Worm (Caenorhabditis elegans): Measurements from ENCODE around the gene E02C12.12.

E02C12.12 gene

DNA sequence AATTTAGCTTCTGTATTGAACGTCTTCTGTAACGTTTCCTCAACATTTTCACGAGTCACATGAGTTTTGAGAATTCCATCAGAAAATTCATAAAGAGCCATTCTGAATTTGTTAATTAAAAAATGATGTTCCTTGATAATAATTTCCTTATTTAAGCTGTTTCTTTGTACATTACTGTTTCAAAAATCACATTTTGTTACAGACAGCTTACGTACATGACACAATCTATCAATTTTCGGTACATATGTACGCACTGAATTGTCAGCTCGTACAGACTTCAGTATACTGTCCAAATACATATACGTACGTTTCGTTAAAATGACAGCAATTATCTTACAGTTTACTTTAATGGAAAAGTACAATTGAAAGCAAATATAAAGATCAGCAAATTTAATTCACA lies 5.7 kb downstream of the E02C12.12 start, which contains the start of gene E02C12.19:
Gene E02C12.19 (minus strand): TSS at position 101 of the 400 bp plus-strand sequence.
- TF ChIP-seq cog-1 (tag; optimal IDR thresholded peaks at IDR 0.05), result no peak
- no peak for TF ChIP-seq flt-1 (GFP tag; IDR thresholded peaks at IDR 0.05)
- no peak for TF ChIP-seq ztf-23 (GFP tag; IDR thresholded peaks at IDR 0.05)
- TF ChIP-seq ref-1 (GFP tag; conservative IDR thresholded peaks at IDR 0.05), result no peak
- TF ChIP-seq klf-2 (GFP tag; conservative IDR thresholded peaks at IDR 0.05), result no peak

DNA sequence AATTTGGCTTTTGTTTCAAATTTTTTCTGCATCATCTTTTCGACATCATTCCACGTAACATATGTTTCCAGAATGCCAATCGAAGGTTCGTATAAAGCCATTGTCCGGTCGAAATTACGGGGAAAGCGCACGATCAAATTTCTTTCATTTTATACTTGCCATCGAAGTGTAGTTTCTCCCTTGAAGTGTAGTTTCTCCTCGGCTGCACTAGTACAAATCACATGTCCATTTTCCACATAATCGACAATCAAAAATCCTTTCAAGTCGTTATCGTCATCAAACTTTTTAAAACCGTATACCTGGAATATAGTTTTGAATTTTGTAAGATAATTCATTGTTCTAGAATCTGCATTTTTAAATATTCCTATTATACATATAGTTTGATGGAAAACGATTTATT lies 6.7 kb downstream of the E02C12.12 start, which contains the start of gene E02C12.9:
Gene E02C12.9 (minus strand): TSS at position 101 of the 400 bp plus-strand sequence.
- TF ChIP-seq ztf-29 (GFP tag; IDR thresholded peaks at IDR 0.05) (no peak), tab-1 (GFP tag; IDR thresholded peaks at IDR 0.05) (no peak), cog-1 (tag; optimal IDR thresholded peaks at IDR 0.05) (no peak), T22C8.4 (GFP tag; IDR thresholded peaks at IDR 0.05) (no peak), med-1 (GFP tag; optimal IDR thresholded peaks at IDR 0.05; ENCODE audit: insufficient read depth) (no peak), flt-1 (GFP tag; IDR thresholded peaks at IDR 0.05) (no peak), ztf-23 (GFP tag; IDR thresholded peaks at IDR 0.05) (no peak), ref-1 (GFP tag; conservative IDR thresholded peaks at IDR 0.05) (no peak), klf-2 (GFP tag; conservative IDR thresholded peaks at IDR 0.05) (no peak)

DNA sequence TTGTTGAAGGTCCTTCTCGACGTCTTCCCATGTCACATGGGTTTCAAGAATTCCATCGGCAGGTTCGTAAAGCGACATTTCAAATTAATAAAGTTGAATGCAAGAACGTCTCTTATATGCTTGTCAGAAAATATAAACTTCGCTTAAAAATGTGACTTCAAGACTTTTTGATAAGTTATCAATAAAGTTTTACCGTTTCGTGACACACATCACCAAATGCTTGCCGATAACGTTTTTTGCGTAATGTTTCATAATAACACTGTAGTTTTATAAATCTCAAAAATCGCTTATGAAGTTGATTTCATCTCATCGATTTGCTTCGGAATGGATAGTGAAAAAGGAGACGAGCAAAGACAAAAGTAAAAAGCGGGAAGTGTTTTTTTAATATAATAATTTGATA lies 8.6 kb downstream of the E02C12.12 start, which contains the start of gene E02C12.8:
Gene E02C12.8 (minus strand): TSS at position 141 of the 400 bp plus-strand sequence.
- TF ChIP-seq tab-1 (GFP tag; IDR thresholded peaks at IDR 0.05) (no peak), klf-2 (GFP tag; conservative IDR thresholded peaks at IDR 0.05) (no peak), flt-1 (GFP tag; IDR thresholded peaks at IDR 0.05) (no peak), ztf-29 (GFP tag; IDR thresholded peaks at IDR 0.05) (no peak), T22C8.4 (GFP tag; IDR thresholded peaks at IDR 0.05) (no peak), ztf-23 (GFP tag; IDR thresholded peaks at IDR 0.05) (no peak), med-1 (GFP tag; optimal IDR thresholded peaks at IDR 0.05; ENCODE audit: insufficient read depth) (no peak), ref-1 (GFP tag; conservative IDR thresholded peaks at IDR 0.05) (no peak), cog-1 (tag; optimal IDR thresholded peaks at IDR 0.05) (no peak)

DNA sequence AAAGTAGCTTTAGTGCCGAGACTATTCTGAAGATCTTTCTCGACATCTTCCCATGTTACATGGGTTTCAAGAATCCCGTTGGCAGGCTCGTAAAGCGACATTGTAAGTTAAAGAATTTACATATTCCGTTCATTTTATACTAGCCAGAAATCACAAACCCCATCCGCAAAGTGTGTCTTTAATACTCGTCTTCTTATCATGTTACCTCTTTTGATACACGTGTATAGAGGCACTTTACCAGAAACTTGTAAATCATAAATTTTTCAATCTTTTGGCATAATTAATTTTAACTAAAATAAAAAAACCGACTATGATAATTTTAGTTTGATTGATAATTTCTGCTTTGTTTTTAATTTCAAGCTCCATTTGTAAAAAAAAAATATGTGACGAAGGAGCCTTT lies 11.1 kb downstream of the E02C12.12 start, which contains the start of gene E02C12.6:
Gene E02C12.6 (minus strand): TSS at position 101 of the 400 bp plus-strand sequence.
- TF ChIP-seq ztf-29 (GFP tag; IDR thresholded peaks at IDR 0.05), result no peak
- no peak for TF ChIP-seq med-1 (GFP tag; optimal IDR thresholded peaks at IDR 0.05; ENCODE audit: insufficient read depth)
- no peak for TF ChIP-seq klf-2 (GFP tag; conservative IDR thresholded peaks at IDR 0.05)
- TF ChIP-seq tab-1 (GFP tag; IDR thresholded peaks at IDR 0.05), result no peak
- TF ChIP-seq cog-1 (tag; optimal IDR thresholded peaks at IDR 0.05), result no peak
- TF ChIP-seq ref-1 (GFP tag; conservative IDR thresholded peaks at IDR 0.05), result no peak
- no peak for TF ChIP-seq ztf-23 (GFP tag; IDR thresholded peaks at IDR 0.05)
- no peak for TF ChIP-seq flt-1 (GFP tag; IDR thresholded peaks at IDR 0.05)
- TF ChIP-seq T22C8.4 (GFP tag; IDR thresholded peaks at IDR 0.05), result no peak

DNA sequence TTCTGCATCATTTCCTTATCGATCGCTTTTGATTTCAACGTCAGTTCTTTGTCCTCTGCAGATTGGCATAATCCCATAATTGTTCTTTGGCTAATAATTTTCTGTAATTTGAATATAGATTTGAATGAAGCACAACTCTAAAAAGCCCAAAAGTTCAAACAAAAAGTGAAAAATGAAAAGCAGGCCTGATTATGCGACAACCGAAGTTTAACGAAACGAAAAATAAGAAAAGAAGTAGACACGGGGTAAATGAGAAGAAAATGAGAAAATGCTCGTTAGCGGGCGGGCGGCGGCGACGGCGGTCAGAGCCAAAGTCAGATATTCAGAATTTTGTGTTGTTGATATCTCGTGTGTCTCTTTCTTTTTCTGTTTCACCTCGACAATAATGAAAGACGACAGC lies 22.4 kb downstream of the E02C12.12 start, which contains the start of gene gpa-3:
Gene gpa-3 (minus strand): TSS at position 101 of the 400 bp plus-strand sequence.
- TF ChIP-seq T22C8.4 (GFP tag; IDR thresholded peaks at IDR 0.05), result no peak
- TF ChIP-seq ztf-23 (GFP tag; IDR thresholded peaks at IDR 0.05), result no peak
- no peak for TF ChIP-seq cog-1 (tag; optimal IDR thresholded peaks at IDR 0.05)

DNA sequence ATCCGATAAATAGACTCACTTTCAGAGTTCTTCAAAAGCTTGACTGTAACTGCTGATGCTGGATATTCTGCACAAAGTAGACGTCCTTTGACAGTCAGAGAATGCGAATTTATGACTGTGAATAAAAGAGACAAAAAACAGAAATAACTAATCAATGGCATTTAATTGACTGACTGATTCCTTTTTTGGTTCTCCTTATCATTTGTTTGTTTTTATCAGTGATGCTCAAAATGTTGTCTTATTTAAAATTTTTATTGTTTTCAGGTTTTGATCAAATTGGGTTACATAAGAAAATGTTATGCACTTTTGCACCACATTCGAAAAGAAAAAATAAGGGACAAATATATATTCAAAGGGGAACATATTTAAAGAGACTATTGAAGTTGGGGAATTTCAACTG lies 25.8 kb downstream of the E02C12.12 start, which contains the start of gene ttr-49:
Gene ttr-49 (minus strand): TSS at position 171 of the 400 bp plus-strand sequence.
- no peak for TF ChIP-seq ztf-23 (GFP tag; IDR thresholded peaks at IDR 0.05)
- no peak for TF ChIP-seq flt-1 (GFP tag; IDR thresholded peaks at IDR 0.05)
- no peak for TF ChIP-seq med-1 (GFP tag; optimal IDR thresholded peaks at IDR 0.05; ENCODE audit: insufficient read depth)

DNA sequence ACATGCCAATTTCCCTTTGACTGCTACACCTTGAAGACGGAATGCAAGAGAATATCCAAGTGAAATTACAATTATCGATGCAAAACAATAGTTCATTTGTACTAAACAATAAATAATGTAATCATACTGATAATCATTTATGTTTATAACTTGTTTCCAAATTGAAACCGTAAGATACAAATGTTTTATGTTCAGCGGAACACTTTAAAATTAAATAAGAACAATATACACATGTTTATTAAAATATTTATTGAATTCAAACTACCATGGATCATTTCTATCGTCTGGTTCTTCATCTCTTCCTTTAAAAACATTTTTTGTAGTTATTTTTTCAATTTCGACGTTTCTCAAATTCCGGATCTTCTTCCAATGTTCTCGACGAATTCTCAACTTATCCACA lies 26.7 kb downstream of the E02C12.12 start, which contains the start of gene ttr-40:
Gene ttr-40 (minus strand): TSS at position 101 of the 400 bp plus-strand sequence.
- TF ChIP-seq klf-2 (GFP tag; conservative IDR thresholded peaks at IDR 0.05) (no peak), ztf-23 (GFP tag; IDR thresholded peaks at IDR 0.05) (no peak), tab-1 (GFP tag; IDR thresholded peaks at IDR 0.05) (no peak), ref-1 (GFP tag; conservative IDR thresholded peaks at IDR 0.05) (no peak), cog-1 (tag; optimal IDR thresholded peaks at IDR 0.05) (no peak), ztf-29 (GFP tag; IDR thresholded peaks at IDR 0.05) (no peak), T22C8.4 (GFP tag; IDR thresholded peaks at IDR 0.05) (no peak), med-1 (GFP tag; optimal IDR thresholded peaks at IDR 0.05; ENCODE audit: insufficient read depth) (no peak), flt-1 (GFP tag; IDR thresholded peaks at IDR 0.05) (no peak)

DNA sequence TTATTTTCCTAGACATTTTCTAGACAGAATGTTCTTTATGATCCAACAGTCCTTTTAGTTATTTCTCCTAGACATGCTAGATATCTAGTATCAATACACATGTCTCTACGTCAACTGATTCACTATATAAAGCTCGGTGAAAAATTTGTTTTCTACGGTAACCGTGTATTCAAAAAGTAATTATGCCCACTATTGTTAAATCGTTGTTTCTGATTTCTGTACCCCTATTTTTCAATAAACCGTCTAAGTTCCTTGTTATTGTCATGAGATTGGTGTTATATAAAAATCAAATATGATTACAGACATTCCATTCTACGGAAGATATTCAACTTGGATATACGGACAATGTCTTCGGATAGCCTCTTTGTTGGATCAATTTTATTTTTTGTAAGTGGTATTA lies 29.2 kb downstream of the E02C12.12 start, which contains the start of gene srx-46:
Gene srx-46 (plus strand): TSS at position 301 of the 400 bp plus-strand sequence.
- no peak for TF ChIP-seq ztf-23 (GFP tag; IDR thresholded peaks at IDR 0.05)
- TF ChIP-seq med-1 (GFP tag; optimal IDR thresholded peaks at IDR 0.05; ENCODE audit: insufficient read depth), result no peak
- TF ChIP-seq ref-1 (GFP tag; conservative IDR thresholded peaks at IDR 0.05), result no peak
- no peak for TF ChIP-seq tab-1 (GFP tag; IDR thresholded peaks at IDR 0.05)
- no peak for TF ChIP-seq klf-2 (GFP tag; conservative IDR thresholded peaks at IDR 0.05)
- no peak for TF ChIP-seq T22C8.4 (GFP tag; IDR thresholded peaks at IDR 0.05)
- no peak for TF ChIP-seq cog-1 (tag; optimal IDR thresholded peaks at IDR 0.05)
- no peak for TF ChIP-seq flt-1 (GFP tag; IDR thresholded peaks at IDR 0.05)
- TF ChIP-seq ztf-29 (GFP tag; IDR thresholded peaks at IDR 0.05), result no peak

DNA sequence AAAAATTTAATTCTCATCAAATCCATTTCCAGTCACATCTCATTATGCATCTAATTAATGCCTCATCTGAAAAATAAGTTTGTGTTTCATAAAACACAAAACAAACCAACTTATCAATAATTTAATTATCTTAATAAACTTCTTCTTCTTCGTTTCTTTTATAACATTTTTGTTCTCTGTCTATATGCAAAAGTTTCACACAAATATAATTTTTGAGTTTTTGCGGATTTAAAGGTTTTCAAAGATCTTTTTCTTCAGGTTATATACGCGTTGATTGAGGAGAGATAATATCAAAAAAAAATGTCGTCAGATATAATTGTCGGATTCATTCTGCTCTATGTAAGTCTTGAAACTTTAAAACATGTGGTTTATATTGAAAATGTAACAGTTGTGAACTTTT lies 32.4 kb downstream of the E02C12.12 start, which contains the start of gene srx-47:
Gene srx-47 (plus strand): TSS at position 301 of the 400 bp plus-strand sequence.
- TF ChIP-seq T22C8.4 (GFP tag; IDR thresholded peaks at IDR 0.05) (no peak), ztf-29 (GFP tag; IDR thresholded peaks at IDR 0.05) (no peak), flt-1 (GFP tag; IDR thresholded peaks at IDR 0.05) (no peak), med-1 (GFP tag; optimal IDR thresholded peaks at IDR 0.05; ENCODE audit: insufficient read depth) (no peak), ztf-23 (GFP tag; IDR thresholded peaks at IDR 0.05) (no peak), klf-2 (GFP tag; conservative IDR thresholded peaks at IDR 0.05) (no peak), cog-1 (tag; optimal IDR thresholded peaks at IDR 0.05) (no peak), ref-1 (GFP tag; conservative IDR thresholded peaks at IDR 0.05) (no peak), tab-1 (GFP tag; IDR thresholded peaks at IDR 0.05) (no peak)

DNA sequence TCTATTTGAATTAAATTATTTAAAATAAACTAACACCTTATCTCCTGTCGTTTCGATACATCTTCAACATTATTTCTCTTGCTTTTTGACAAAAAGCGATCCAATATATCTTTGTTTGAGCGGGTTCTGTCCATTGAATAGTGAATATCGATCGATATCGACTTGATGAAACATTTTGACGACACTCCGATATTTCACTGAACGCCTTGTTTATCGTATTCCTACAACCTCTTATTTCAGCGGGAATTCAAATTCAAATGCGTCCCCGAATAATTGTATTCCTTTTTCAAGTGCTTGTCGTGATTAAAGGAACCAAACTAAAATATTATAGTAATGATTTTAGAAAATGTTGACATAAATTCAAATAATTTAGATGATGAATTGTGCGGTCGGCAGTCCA lies 35.3 kb downstream of the E02C12.12 start, which contains the start of the genes K07B1.7 and try-5:
Gene K07B1.7 (minus strand): TSS at position 159 of the 400 bp plus-strand sequence.
Gene try-5 (plus strand): TSS at position 241 of the 400 bp plus-strand sequence.
- no peak for TF ChIP-seq ref-1 (GFP tag; conservative IDR thresholded peaks at IDR 0.05)
- TF ChIP-seq med-1 (GFP tag; optimal IDR thresholded peaks at IDR 0.05; ENCODE audit: insufficient read depth), result no peak
- peak; percentile 91 for TF ChIP-seq T22C8.4 (GFP tag; IDR thresholded peaks at IDR 0.05)
- no peak for TF ChIP-seq ztf-23 (GFP tag; IDR thresholded peaks at IDR 0.05)
